Fruit fly (Drosophila melanogaster): ENCODE data around the gene AP-2sigma.

The AP-2sigma gene

DNA sequence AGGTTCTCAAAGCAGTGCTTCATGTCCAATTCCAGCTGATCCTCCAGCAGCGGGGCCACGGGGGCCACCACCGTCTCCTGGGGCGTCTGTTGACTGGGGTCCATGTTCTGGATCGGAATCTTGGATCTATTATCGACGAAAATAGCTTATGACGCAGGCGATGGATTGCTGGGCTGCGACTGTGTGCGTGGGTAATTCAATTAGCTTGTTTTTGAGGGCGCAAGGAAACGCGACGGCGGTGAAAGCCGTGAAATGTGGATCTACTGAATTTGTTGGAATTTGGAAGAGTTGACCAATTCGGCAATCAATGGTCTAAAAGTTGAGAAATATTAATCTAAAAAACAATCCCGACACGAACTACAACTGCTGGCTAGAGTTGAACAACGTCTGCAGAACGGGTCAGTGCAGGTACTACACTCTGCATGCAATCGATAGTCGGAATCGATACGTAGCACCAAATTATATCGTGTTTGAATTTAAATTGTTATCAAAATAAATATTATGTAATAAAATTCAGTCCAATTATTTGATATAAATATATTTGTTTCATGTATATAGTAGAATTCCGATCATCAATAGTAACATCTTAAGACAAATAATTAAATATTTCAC, 3.7 kb upstream of the AP-2sigma start, which contains the start of gene CG3308 (continued):
- TF ChIP-seq CG8290 (GFP tag; optimal IDR thresholded peaks at IDR 0.05): no peak
- TF ChIP-seq CG8290 (tag; optimal IDR thresholded peaks at IDR 0.05): peak in 1 of 2 experiments; percentile 71
- no peak for TF ChIP-seq B-H1 (GFP tag; IDR thresholded peaks at IDR 0.05)
- no peak for TF ChIP-seq Sox102F (GFP tag; optimal IDR thresholded peaks at IDR 0.05)
- peak; percentile 30 for TF ChIP-seq CG12391 (tag; optimal IDR thresholded peaks at IDR 0.05)
- TF ChIP-seq peb (GFP tag; IDR thresholded peaks at IDR 0.05): 0 out of 2 replicates have a peak, but pooled peaks have one; percentile 8
- peak; percentile 16 for TF ChIP-seq CG15601 (tag; optimal IDR thresholded peaks at IDR 0.05)
- peak; percentile 69 for TF ChIP-seq sens (GFP tag)
- peak; percentile 31 for TF ChIP-seq CG7556 (GFP tag; optimal IDR thresholded peaks at IDR 0.05)
- no peak for TF ChIP-seq hkb (optimal IDR thresholded peaks at IDR 0.05)
- peak; percentile 27; the same call in 1 of the 2 replicates for TF ChIP-seq hkb (GFP tag; IDR thresholded peaks at IDR 0.05)
- TF ChIP-seq Rx (GFP tag; IDR thresholded peaks at IDR 0.05): no peak; the same call in 1 of the 2 replicates
- no peak for TF ChIP-seq crol (GFP tag; IDR thresholded peaks at IDR 0.05)
- TF ChIP-seq CG13624 (GFP tag; optimal IDR thresholded peaks at IDR 0.05): peak; percentile 70
- peak; percentile 33 for TF ChIP-seq Sin3A (optimal IDR thresholded peaks at IDR 0.05)
- TF ChIP-seq al (GFP tag; IDR thresholded peaks at IDR 0.05): 0 out of 2 replicates have a peak, but pooled peaks have one; percentile 9
- peak; percentile 90 for TF ChIP-seq bbx (GFP tag; IDR thresholded peaks at IDR 0.05; ENCODE audit: partially characterized antibody)
- TF ChIP-seq Doc3 (GFP tag; IDR thresholded peaks at IDR 0.05; ENCODE audit: partially characterized antibody): peak; percentile 66; the same call in 2 of the 3 replicates
- TF ChIP-seq stwl (tag; optimal IDR thresholded peaks at IDR 0.05): peak; percentile 88
- peak; percentile 90 for TF ChIP-seq CG4617 (GFP tag; optimal IDR thresholded peaks at IDR 0.05; ENCODE audit: borderline replicate concordance)
- peak in 1 of 2 experiments; percentile 95 for TF ChIP-seq Pdp1 (GFP tag; optimal IDR thresholded peaks at IDR 0.05)
- TF ChIP-seq wdn (GFP tag; IDR thresholded peaks at IDR 0.05): no peak
- peak; percentile 2 for TF ChIP-seq Sry-β (GFP tag; optimal IDR thresholded peaks at IDR 0.05)
- TF ChIP-seq CTCF (GFP tag; optimal IDR thresholded peaks at IDR 0.05): peak; percentile 4
- peak; percentile 76 for TF ChIP-seq caup (GFP tag; optimal IDR thresholded peaks at IDR 0.05; ENCODE audit: severe bottlenecking)
- peak; percentile 58 for TF ChIP-seq vvl (GFP tag; IDR thresholded peaks at IDR 0.05)
- peak; percentile 33 for TF ChIP-seq Meics (GFP tag; optimal IDR thresholded peaks at IDR 0.05)
- no peak for TF ChIP-seq CG15269 (tag; optimal IDR thresholded peaks at IDR 0.05)
- TF ChIP-seq Hsf (GFP tag; optimal IDR thresholded peaks at IDR 0.05): peak; percentile 9
- TF ChIP-seq CG10979 (tag; optimal IDR thresholded peaks at IDR 0.05): peak; percentile 45
- TF ChIP-seq CG1647 (GFP tag; optimal IDR thresholded peaks at IDR 0.05): peak; percentile 65
- TF ChIP-seq CG12659 (GFP tag; optimal IDR thresholded peaks at IDR 0.05): peak; percentile 47
- TF ChIP-seq CG8089 (GFP tag; optimal IDR thresholded peaks at IDR 0.05): no peak
- TF ChIP-seq PHDP (tag; optimal IDR thresholded peaks at IDR 0.05): no peak
- TF ChIP-seq zfh1 (GFP tag; IDR thresholded peaks at IDR 0.05): peak; percentile 55; the same call in 1 of the 3 replicates
- TF ChIP-seq odd (GFP tag; optimal IDR thresholded peaks at IDR 0.05): no peak
- peak; percentile 81 for TF ChIP-seq tna (GFP tag; IDR thresholded peaks at IDR 0.05; ENCODE audit: partially characterized antibody)
- peak; percentile 32 for TF ChIP-seq tin (GFP tag; optimal IDR thresholded peaks at IDR 0.05)
- TF ChIP-seq eve (GFP tag; optimal IDR thresholded peaks at IDR 0.05): no peak
- peak; percentile 98 for TF ChIP-seq Dref (GFP tag; IDR thresholded peaks at IDR 0.05)
- peak; percentile 47 for TF ChIP-seq Deaf1 (tag; optimal IDR thresholded peaks at IDR 0.05)
- TF ChIP-seq Jarid2 (GFP tag; optimal IDR thresholded peaks at IDR 0.05): no peak
- peak; percentile 91 for TF ChIP-seq amos (GFP tag; IDR thresholded peaks at IDR 0.05; ENCODE audit: partially characterized antibody)
- peak; percentile 29 for TF ChIP-seq dm (GFP tag; optimal IDR thresholded peaks at IDR 0.05)
